Fruit fly (Drosophila melanogaster) whole organism, embryonic: ENCODE data around the gene Arp6.

ENCODE experiments used
- Asciz ChIP-seq: fragments of 200-800 bp; sonication (Bioruptor generic); optimal IDR thresholded peaks from 2 replicates; lab custom pipeline; 2017; ENCODE audit warnings: missing biosample characterization, mild to moderate bottlenecking, missing genetic modification characterization, missing genetic modification reagents
- Bgb ChIP-seq: fragments of 200-800 bp; sonication (Bioruptor generic); IDR thresholded peaks from 2 replicates; pipeline ENCODE4 v1.3.6; 2022; ENCODE audit warnings: missing biosample characterization, missing genetic modification characterization; ENCODE audit not compliant: partially characterized antibody
- CG10543 ChIP-seq: fragments of 200-800 bp; sonication (Bioruptor generic); optimal IDR thresholded peaks from 3 replicates; lab custom pipeline; 2017; ENCODE audit warnings: missing biosample characterization, mild to moderate bottlenecking, missing genetic modification characterization, moderate library complexity
- CG10979 ChIP-seq: fragments of 200-800 bp; sonication (Bioruptor generic); optimal IDR thresholded peaks from 2 replicates; lab custom pipeline; 2018; ENCODE audit warnings: missing biosample characterization, mild to moderate bottlenecking, missing genetic modification characterization, moderate library complexity
- CG11398 ChIP-seq: fragments of 200-800 bp; sonication (Bioruptor generic); optimal IDR thresholded peaks from 2 replicates; lab custom pipeline; 2016; ENCODE audit warnings: missing biosample characterization, missing genetic modification characterization
- CG13894 ChIP-seq: fragments of 200-800 bp; sonication (Bioruptor generic); optimal IDR thresholded peaks from 3 replicates; lab custom pipeline; 2018; ENCODE audit warnings: missing biosample characterization, mild to moderate bottlenecking, missing genetic modification characterization, moderate library complexity
- CG14710 ChIP-seq: fragments of 200-800 bp; sonication (Bioruptor generic); optimal IDR thresholded peaks from 3 replicates; lab custom pipeline; 2019; ENCODE audit warnings: missing biosample characterization, mild to moderate bottlenecking, missing genetic modification characterization, moderate library complexity
- CG15696 ChIP-seq: fragments of 200-800 bp; sonication (Bioruptor generic); optimal IDR thresholded peaks from 2 replicates; lab custom pipeline; 2019; ENCODE audit warnings: missing biosample characterization, mild to moderate bottlenecking, missing genetic modification characterization, moderate library complexity
- CG17328 ChIP-seq: fragments of 200-800 bp; sonication (Bioruptor generic); IDR thresholded peaks from 2 replicates; pipeline ENCODE4 v1.3.6; 2022; ENCODE audit warnings: missing biosample characterization, missing genetic modification characterization
- CG17361 ChIP-seq: fragments of 200-800 bp; sonication (Bioruptor generic); IDR thresholded peaks from 3 replicates; pipeline ENCODE4 v1.3.6; 2022; ENCODE audit warnings: missing biosample characterization, missing genetic modification characterization
- CG1832 ChIP-seq: fragments of 200-800 bp; sonication (Bioruptor generic); optimal IDR thresholded peaks from 2 replicates; lab custom pipeline; 2017; ENCODE audit warnings: missing biosample characterization, mild to moderate bottlenecking, missing genetic modification characterization, inconsistent platforms
- CG2199 ChIP-seq: fragments of 200-800 bp; sonication (Bioruptor generic); IDR thresholded peaks from 3 replicates; pipeline ENCODE4 v1.3.6; 2022; ENCODE audit warnings: missing biosample characterization, missing genetic modification characterization
- CG32767 ChIP-seq: fragments of 200-800 bp; sonication (Bioruptor generic); IDR thresholded peaks from 2 replicates; pipeline ENCODE4 v1.3.6; 2022; ENCODE audit warnings: missing biosample characterization, missing genetic modification characterization
- CG34376 ChIP-seq: fragments of 200-800 bp; sonication (Bioruptor generic); optimal IDR thresholded peaks from 2 replicates; lab custom pipeline; 2018; ENCODE audit warnings: missing biosample characterization, mild to moderate bottlenecking, missing genetic modification characterization
- CG43689 ChIP-seq: fragments of 200-800 bp; sonication (Bioruptor generic); IDR thresholded peaks from 2 replicates; pipeline ENCODE4 v1.3.6; 2022; ENCODE audit warnings: missing biosample characterization, missing genetic modification characterization
- CG4404 ChIP-seq: fragments of 200-800 bp; sonication (Bioruptor generic); IDR thresholded peaks from 2 replicates; pipeline ENCODE4 v1.3.6; 2022; ENCODE audit warnings: missing biosample characterization, missing genetic modification characterization
- Dad ChIP-seq: fragments of 200-800 bp; sonication (Bioruptor generic); optimal IDR thresholded peaks from 3 replicates; lab custom pipeline; 2016; ENCODE audit warnings: missing biosample characterization, missing genetic modification characterization
- Drgx ChIP-seq: fragments of 200-800 bp; sonication (Bioruptor generic); IDR thresholded peaks from 2 replicates; pipeline ENCODE4 v1.3.6; 2022; ENCODE audit warnings: missing biosample characterization, missing genetic modification characterization
- E2f2 ChIP-seq: fragments of 200-800 bp; sonication (Bioruptor generic); IDR thresholded peaks from 2 replicates; pipeline ENCODE4 v1.3.6; 2022; ENCODE audit warnings: missing biosample characterization, missing genetic modification characterization
- Ets97D ChIP-seq: fragments of 200-800 bp; sonication (Bioruptor generic); optimal IDR thresholded peaks from 3 replicates; lab custom pipeline; 2016; ENCODE audit warnings: missing biosample characterization, missing genetic modification characterization
- Gsc ChIP-seq: fragments of 200-800 bp; sonication (Bioruptor generic); IDR thresholded peaks from 2 replicates; pipeline ENCODE4 v1.3.6; 2022; ENCODE audit warnings: missing biosample characterization, missing genetic modification characterization
- HLH3B ChIP-seq: fragments of 200-800 bp; sonication (Bioruptor generic); IDR thresholded peaks from 2 replicates; pipeline ENCODE4 v1.3.6; 2022; ENCODE audit warnings: missing biosample characterization, missing genetic modification characterization
- Hr39 ChIP-seq: fragments of >200 bp; optimal IDR thresholded peaks from 2 replicates; lab custom pipeline; 2017
- Oli ChIP-seq: fragments of 200-800 bp; sonication (Bioruptor generic); optimal IDR thresholded peaks from 2 replicates; lab custom pipeline; 2018; ENCODE audit warnings: missing biosample characterization, mild to moderate bottlenecking, missing genetic modification characterization, moderate library complexity
- Ssrp ChIP-seq: fragments of 200-800 bp; sonication (Bioruptor generic); optimal IDR thresholded peaks from 2 replicates; lab custom pipeline; 2018; ENCODE audit warnings: missing biosample characterization, mild to moderate bottlenecking, missing genetic modification characterization, moderate library complexity
- TFAM ChIP-seq: fragments of 200-800 bp; sonication (Bioruptor generic); optimal IDR thresholded peaks from 2 replicates; lab custom pipeline; 2017; ENCODE audit warnings: missing biosample characterization, missing genetic modification characterization, inconsistent platforms
- ato ChIP-seq: fragments of 200-800 bp; sonication (Bioruptor generic); IDR thresholded peaks from 2 replicates; pipeline ENCODE4 v1.3.6; 2022; ENCODE audit warnings: missing biosample characterization, missing genetic modification characterization; ENCODE audit not compliant: partially characterized antibody
- btn ChIP-seq: fragments of 200-800 bp; sonication (Bioruptor generic); optimal IDR thresholded peaks from 2 replicates; lab custom pipeline; 2016; ENCODE audit warnings: missing biosample characterization, missing genetic modification characterization
- croc ChIP-seq: fragments of 200-800 bp; sonication (Bioruptor generic); conservative IDR thresholded peaks from 3 replicates; pipeline ENCODE4 v1.3.6; 2022; ENCODE audit warnings: missing biosample characterization, missing genetic modification characterization
- crol ChIP-seq: fragments of 200-800 bp; sonication (Bioruptor generic); IDR thresholded peaks from 2 replicates; pipeline ENCODE4 v1.3.6; 2022; ENCODE audit warnings: missing biosample characterization, missing genetic modification characterization
- disco-r ChIP-seq: fragments of 200-800 bp; sonication (Bioruptor generic); optimal IDR thresholded peaks from 2 replicates; lab custom pipeline; 2016; ENCODE audit warnings: missing biosample characterization, missing genetic modification characterization
- dysf ChIP-seq: fragments of 200-800 bp; sonication (Bioruptor generic); IDR thresholded peaks from 3 replicates; pipeline ENCODE4 v1.3.6; 2022; ENCODE audit warnings: missing biosample characterization, missing genetic modification characterization
- fd3F ChIP-seq: fragments of 200-800 bp; sonication (Bioruptor generic); optimal IDR thresholded peaks from 2 replicates; lab custom pipeline; 2018; ENCODE audit warnings: missing biosample characterization, mild to moderate bottlenecking, missing genetic modification characterization, moderate library complexity
- gfzf ChIP-seq: fragments of 200-800 bp; sonication (Bioruptor generic); optimal IDR thresholded peaks from 2 replicates; lab custom pipeline; 2016; ENCODE audit warnings: missing biosample characterization, mild to moderate bottlenecking, missing genetic modification characterization, moderate library complexity
- gt ChIP-seq: fragments of 200-800 bp; sonication (Bioruptor generic); IDR thresholded peaks from 2 replicates; pipeline ENCODE4 v1.3.6; 2022; ENCODE audit warnings: missing biosample characterization, missing genetic modification characterization
- jing ChIP-seq: fragments of 200-800 bp; sonication (Bioruptor generic); optimal IDR thresholded peaks from 2 replicates; lab custom pipeline; 2018; ENCODE audit warnings: missing biosample characterization, mild to moderate bottlenecking, missing genetic modification characterization
- klu ChIP-seq: fragments of 200-800 bp; sonication (Bioruptor generic); IDR thresholded peaks from 2 replicates; pipeline ENCODE4 v1.3.6; 2022; ENCODE audit warnings: missing biosample characterization, missing genetic modification characterization
- lab ChIP-seq: fragments of 200-800 bp; sonication (Bioruptor generic); optimal IDR thresholded peaks from 3 replicates; lab custom pipeline; 2017; ENCODE audit warnings: missing biosample characterization, missing genetic modification characterization, mild to moderate bottlenecking, moderate library complexity, missing genetic modification reagents
- lbe ChIP-seq: fragments of 200-800 bp; sonication (Bioruptor generic); optimal IDR thresholded peaks from 2 replicates; lab custom pipeline; 2016; ENCODE audit warnings: missing biosample characterization, mild to moderate bottlenecking, missing genetic modification characterization
- pan ChIP-seq, 4 experiments: fragments of >200 bp in 3 of 4; fragments of 200-800 bp in 1 of 4; sonication (Bioruptor generic) in 1 of 4; optimal IDR thresholded peaks in 3 of 4; IDR thresholded peaks in 1 of 4; 2 replicates each; pipeline versions ENCODE4 v1.3.6 to Lab custom; 2017 to 2022; ENCODE audit warnings: missing biosample characterization in 2 of 4, missing genetic modification characterization in 2 of 4, mixed read lengths in 1 of 4
- prd ChIP-seq, 3 experiments: fragments of >200 bp in 2 of 3; fragments of 200-800 bp in 1 of 3; sonication (Bioruptor generic) in 1 of 3; optimal IDR thresholded peaks in 2 of 3; IDR thresholded peaks in 1 of 3; 2 replicates in 2 of 3; 3 replicates in 1 of 3; pipeline versions ENCODE4 v1.3.6 to Lab custom; 2017 to 2022; ENCODE audit warnings: missing biosample characterization in 1 of 3, missing genetic modification characterization in 1 of 3
- slp2 ChIP-seq: fragments of 200-800 bp; sonication (Bioruptor generic); optimal IDR thresholded peaks from 2 replicates; lab custom pipeline; 2016; ENCODE audit warnings: missing biosample characterization, missing genetic modification characterization
- sob ChIP-seq: fragments of 200-800 bp; sonication (Bioruptor generic); IDR thresholded peaks from 2 replicates; pipeline ENCODE4 v1.3.6; 2022; ENCODE audit warnings: missing biosample characterization, missing genetic modification characterization
- tin ChIP-seq: fragments of 200-800 bp; sonication (Bioruptor generic); optimal IDR thresholded peaks from 3 replicates; lab custom pipeline; 2016; ENCODE audit warnings: missing biosample characterization, missing genetic modification characterization
- tna ChIP-seq: fragments of 200-800 bp; sonication (Bioruptor generic); IDR thresholded peaks from 2 replicates; pipeline ENCODE4 v1.3.6; 2022; ENCODE audit warnings: missing biosample characterization, missing genetic modification characterization; ENCODE audit not compliant: partially characterized antibody
- usp ChIP-seq: fragments of >200 bp; optimal IDR thresholded peaks from 2 replicates; lab custom pipeline; 2017; ENCODE audit warnings: missing biosample characterization, missing genetic modification characterization
- vnd ChIP-seq: fragments of 200-800 bp; sonication (Bioruptor generic); IDR thresholded peaks from 3 replicates; pipeline ENCODE4 v1.3.6; 2022; ENCODE audit warnings: missing biosample characterization, missing genetic modification characterization; ENCODE audit not compliant: partially characterized antibody
- wor ChIP-seq: fragments of 200-800 bp; sonication (Bioruptor generic); IDR thresholded peaks from 2 replicates; pipeline ENCODE4 v1.3.6; 2022; ENCODE audit warnings: missing biosample characterization, missing genetic modification characterization
- zf30C ChIP-seq: fragments of 200-800 bp; sonication (Bioruptor generic); optimal IDR thresholded peaks from 3 replicates; lab custom pipeline; 2018; ENCODE audit warnings: missing biosample characterization, mild to moderate bottlenecking, missing genetic modification characterization

Gene Arp6

dm6 chrX:15697581-15698208, 39.2 kb downstream of the Arp6 start (continued):
- TF ChIP-seq TFAM (GFP tag; lab: Kevin White, UChicago) (no peak), sob (GFP tag; lab: Robert Waterston, UW) (peak; percentile 97), Bgb (GFP tag; lab: Robert Waterston, UW) (peak; percentile 19; the same call in 1 of the 2 replicates), CG17328 (GFP tag; lab: Robert Waterston, UW) (peak; percentile 88), croc (GFP tag; lab: Robert Waterston, UW) (peak; percentile 89), CG32767 (GFP tag; lab: Robert Waterston, UW) (peak; percentile 84), HLH3B (peak; percentile 94), CG34376 (GFP tag; lab: Kevin White, UChicago) (peak; percentile 91), klu (GFP tag; lab: Robert Waterston, UW) (peak; percentile 94), crol (GFP tag; lab: Robert Waterston, UW) (peak; percentile 75), Ssrp (tag; lab: Kevin White, UChicago) (peak; percentile 83), pan (optimal IDR thresholded peaks at IDR 0.05; lab: Kevin White, UChicago) (no peak), pan (GFP tag; optimal IDR thresholded peaks at IDR 0.05 in 1 of 2, IDR thresholded peaks at IDR 0.05 in 1 of 2) (peak in 1 of 2 experiments; percentile 96), CG10543 (GFP tag; lab: Kevin White, UChicago) (peak; percentile 97), slp2 (peak; percentile 43), CG11398 (no peak), fd3F (peak; percentile 86), usp (GFP tag; lab: Kevin White, UChicago) (no peak), disco-r (GFP tag; lab: Kevin White, UChicago) (peak; percentile 9), E2f2 (peak; percentile 89), Dad (GFP tag; lab: Kevin White, UChicago) (peak; percentile 53), CG17361 (GFP tag; lab: Robert Waterston, UW) (peak; percentile 83), zf30C (GFP tag; lab: Kevin White, UChicago) (no peak), Hr39 (lab: Kevin White, UChicago) (no peak), Asciz (no peak), tin (peak; percentile 93), CG13894 (tag; lab: Kevin White, UChicago) (peak; percentile 96), Oli (peak; percentile 90), wor (GFP tag; lab: Robert Waterston, UW) (peak; percentile 82), btn (GFP tag; lab: Kevin White, UChicago) (no peak), lbe (GFP tag; lab: Kevin White, UChicago) (peak; percentile 66), CG2199 (GFP tag; lab: Robert Waterston, UW) (peak; percentile 65; the same call in 2 of the 3 replicates), jing (peak; percentile 76), Ets97D (GFP tag; lab: Kevin White, UChicago) (no peak), tna (no peak), Drgx (peak; percentile 93), gt (GFP tag; lab: Robert Waterston, UW) (peak; percentile 80), CG15696 (peak; percentile 84), prd (optimal IDR thresholded peaks at IDR 0.05; lab: Kevin White, UChicago) (no peak), prd (GFP tag; IDR thresholded peaks at IDR 0.05; lab: Robert Waterston, UW) (peak; percentile 97), CG4404 (GFP tag; lab: Robert Waterston, UW) (peak; percentile 90), CG14710 (peak; percentile 88), vnd (no peak), lab (GFP tag; lab: Kevin White, UChicago) (peak; percentile 98), dysf (GFP tag; lab: Robert Waterston, UW) (peak; percentile 96), CG10979 (tag; lab: Kevin White, UChicago) (peak; percentile 89), Gsc (peak; percentile 71), ato (GFP tag; lab: Robert Waterston, UW) (no peak), gfzf (GFP tag; lab: Kevin White, UChicago) (no peak), CG43689 (GFP tag; lab: Robert Waterston, UW) (peak; percentile 74), CG1832 (GFP tag; lab: Kevin White, UChicago) (no peak)
